Worm (Caenorhabditis elegans): ENCODE results near the gene F52E1.9.

F52E1.9 gene

DNA sequence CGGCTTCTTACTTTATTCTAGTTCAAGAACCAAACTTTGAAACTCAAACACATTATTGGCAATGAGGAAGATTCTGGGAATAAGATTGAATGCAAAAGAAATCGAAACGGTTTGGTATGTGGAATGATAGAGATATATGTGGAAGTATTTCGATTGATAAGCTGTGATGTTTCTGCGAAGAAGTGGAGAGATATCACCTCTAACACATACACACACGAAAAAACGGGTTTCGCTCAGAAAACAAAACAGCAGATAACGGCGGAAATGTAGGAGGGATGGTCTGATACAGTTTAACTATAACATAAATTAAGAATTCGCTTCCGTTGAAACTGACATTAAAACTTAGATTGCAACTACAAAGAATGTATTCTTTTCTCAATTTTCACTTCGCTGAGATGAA, 1.2 kb downstream of the F52E1.9 start:
- TF ChIP-seq elt-3 (tag; optimal IDR thresholded peaks at IDR 0.05) (peak in 1 of 3 experiments; percentile 69), ceh-16 (tag; optimal IDR thresholded peaks at IDR 0.05) (no peak)

DNA sequence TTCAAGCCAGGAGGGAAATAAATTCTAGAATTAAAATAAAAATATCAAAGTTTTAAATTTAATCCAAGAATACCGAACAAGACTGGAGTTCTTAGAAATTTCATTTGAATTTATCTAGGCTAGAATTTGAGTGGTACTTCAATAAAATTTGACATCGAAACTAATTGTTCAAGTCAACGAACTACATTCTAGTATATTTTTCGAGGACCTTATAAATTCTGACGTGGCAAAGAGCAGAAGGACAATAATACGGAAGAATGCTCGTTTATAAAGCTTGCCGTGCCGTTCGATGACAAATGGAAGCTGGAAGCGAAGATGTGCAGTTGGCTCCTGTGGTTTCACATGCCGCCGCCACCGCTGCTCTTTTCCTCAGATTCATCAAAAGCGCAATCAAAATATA, 1.7 kb downstream of the F52E1.9 start:
- TF ChIP-seq skn-1 (tag; optimal IDR thresholded peaks at IDR 0.05), result no peak
- TF ChIP-seq ceh-28 (tag; optimal IDR thresholded peaks at IDR 0.05), result no peak
- TF ChIP-seq aly-2 (tag; optimal IDR thresholded peaks at IDR 0.05), result no peak
- TF ChIP-seq nhr-23 (tag; optimal IDR thresholded peaks at IDR 0.05), result no peak
- TF ChIP-seq unc-62 (GFP tag; optimal IDR thresholded peaks at IDR 0.05), result no peak
- no peak for TF ChIP-seq hmg-11 (tag; optimal IDR thresholded peaks at IDR 0.05)
- no peak for TF ChIP-seq zag-1 (tag; optimal IDR thresholded peaks at IDR 0.05)
- no peak for TF ChIP-seq lin-15B (tag; optimal IDR thresholded peaks at IDR 0.05)
- TF ChIP-seq nfya-1 (tag; optimal IDR thresholded peaks at IDR 0.05; ENCODE audit: insufficient read depth), result no peak
- no peak for TF ChIP-seq elt-3 (tag; optimal IDR thresholded peaks at IDR 0.05)
- TF ChIP-seq unc-39 (tag; optimal IDR thresholded peaks at IDR 0.05), result no peak
- TF ChIP-seq nhr-237 (tag; optimal IDR thresholded peaks at IDR 0.05), result no peak
- no peak for TF ChIP-seq ztf-11 (tag; optimal IDR thresholded peaks at IDR 0.05)
- TF ChIP-seq fkh-10 (GFP tag; optimal IDR thresholded peaks at IDR 0.05), result no peak
- TF ChIP-seq lsy-12 (tag; optimal IDR thresholded peaks at IDR 0.05), result no peak
- no peak for TF ChIP-seq R02D3.7 (tag; optimal IDR thresholded peaks at IDR 0.05)
- no peak for TF ChIP-seq nhr-43 (tag; optimal IDR thresholded peaks at IDR 0.05; ENCODE audit: poor library complexity, severe bottlenecking)

DNA sequence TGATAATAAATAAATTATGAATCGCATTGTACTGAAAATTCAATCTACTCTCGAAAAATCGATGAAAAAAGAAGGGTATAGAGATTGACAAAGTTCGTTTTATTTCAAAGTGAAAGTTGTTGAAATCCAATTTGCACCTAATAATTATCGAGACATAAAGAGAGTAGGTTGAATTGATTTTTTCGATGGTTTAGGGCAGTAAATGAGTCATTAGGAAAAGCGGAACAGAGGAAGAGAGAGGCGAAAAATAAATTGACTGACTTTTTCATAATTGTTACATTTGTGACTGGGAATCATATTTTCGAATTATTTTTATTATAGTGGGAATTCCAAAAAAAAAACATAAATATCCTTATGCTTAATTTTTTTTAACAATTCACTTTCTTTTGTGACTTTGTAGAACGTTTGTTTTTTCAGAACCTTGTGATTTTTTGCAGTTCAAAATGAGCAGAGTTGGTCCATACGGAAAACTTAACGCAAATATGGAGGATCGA, 8.1 kb downstream of the F52E1.9 start, which contains the start of the genes pho-6 and F52E1.3:
TSS of gene pho-6 (minus strand) at position 101 of the 494 bp plus-strand sequence.
TSS of gene F52E1.3 (plus strand) at position 444 of the 494 bp plus-strand sequence.
- TF ChIP-seq lin-39 (tag; optimal IDR thresholded peaks at IDR 0.05) (no peak), nfya-1 (tag; optimal IDR thresholded peaks at IDR 0.05; ENCODE audit: insufficient read depth) (no peak), lsy-12 (tag; optimal IDR thresholded peaks at IDR 0.05) (no peak)

DNA sequence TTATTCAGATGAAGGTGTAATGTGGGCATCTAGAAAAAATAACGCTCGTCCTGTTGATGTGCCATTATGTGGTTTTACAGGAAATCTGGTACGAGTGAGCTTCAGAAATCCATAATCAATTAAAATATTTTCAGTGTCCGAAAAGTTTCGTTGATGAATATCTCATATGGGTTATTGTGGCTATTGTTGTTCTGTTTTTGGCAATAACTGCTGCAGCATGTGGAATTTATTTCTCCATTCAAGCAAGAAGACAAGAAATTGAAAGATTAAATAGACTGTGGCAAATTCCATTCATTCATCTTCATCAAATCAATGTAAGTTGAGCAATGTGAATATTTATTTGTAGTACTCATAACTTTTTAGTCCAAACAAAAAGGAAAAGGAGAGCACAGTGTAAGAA, 13.2 kb downstream of the F52E1.9 start:
- TF ChIP-seq nhr-11 (tag; optimal IDR thresholded peaks at IDR 0.05) (no peak), lsy-12 (tag; optimal IDR thresholded peaks at IDR 0.05) (no peak), tbx-2 (tag; optimal IDR thresholded peaks at IDR 0.05) (no peak), fkh-2 (tag; optimal IDR thresholded peaks at IDR 0.05) (no peak), ceh-16 (tag; optimal IDR thresholded peaks at IDR 0.05) (no peak), nhr-67 (tag; optimal IDR thresholded peaks at IDR 0.05) (no peak), daf-12 (tag; optimal IDR thresholded peaks at IDR 0.05) (no peak), jun-1 (tag; optimal IDR thresholded peaks at IDR 0.05) (no peak), egl-5 (tag; optimal IDR thresholded peaks at IDR 0.05) (no peak), nhr-237 (tag; optimal IDR thresholded peaks at IDR 0.05) (no peak), lin-15B (tag; optimal IDR thresholded peaks at IDR 0.05) (no peak)

DNA sequence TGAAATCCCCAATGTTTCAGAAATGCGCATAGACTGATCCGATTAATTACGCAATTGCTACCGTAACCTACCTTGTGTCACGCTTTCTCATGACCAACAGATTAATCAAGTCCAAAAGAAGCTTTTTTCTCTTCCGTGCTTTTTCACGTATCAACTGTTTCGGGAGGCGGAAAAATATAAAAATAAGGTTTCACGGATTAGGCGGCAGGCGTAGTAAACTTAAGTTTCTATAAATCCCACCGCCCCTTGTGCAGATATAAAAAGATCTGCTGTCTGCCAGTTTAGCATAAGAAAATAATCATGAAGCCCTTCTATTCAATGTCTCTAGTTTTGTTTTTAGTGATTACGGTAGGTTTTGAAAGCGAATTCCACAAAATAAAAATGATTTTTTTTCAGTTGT, 15.4 kb downstream of the F52E1.9 start, which contains the start of gene gcy-7:
TSS of gene gcy-7 (plus strand) at position 301 of the 400 bp plus-strand sequence.
- no peak for TF ChIP-seq nhr-77 (tag; optimal IDR thresholded peaks at IDR 0.05)
- no peak for TF ChIP-seq snpc-4 (tag; optimal IDR thresholded peaks at IDR 0.05)
- TF ChIP-seq R02D3.7 (tag; optimal IDR thresholded peaks at IDR 0.05), result no peak
- no peak for TF ChIP-seq nhr-237 (tag; optimal IDR thresholded peaks at IDR 0.05)
- TF ChIP-seq egl-5 (tag; optimal IDR thresholded peaks at IDR 0.05), result no peak
- no peak for TF ChIP-seq ceh-28 (tag; optimal IDR thresholded peaks at IDR 0.05)
- TF ChIP-seq nhr-76 (tag; optimal IDR thresholded peaks at IDR 0.05), result no peak
- no peak for TF ChIP-seq nhr-11 (tag; optimal IDR thresholded peaks at IDR 0.05)
- no peak for TF ChIP-seq egl-27 (tag; optimal IDR thresholded peaks at IDR 0.05)
- no peak for TF ChIP-seq mdl-1 (tag; optimal IDR thresholded peaks at IDR 0.05)
- TF ChIP-seq zag-1 (tag; optimal IDR thresholded peaks at IDR 0.05), result no peak

DNA sequence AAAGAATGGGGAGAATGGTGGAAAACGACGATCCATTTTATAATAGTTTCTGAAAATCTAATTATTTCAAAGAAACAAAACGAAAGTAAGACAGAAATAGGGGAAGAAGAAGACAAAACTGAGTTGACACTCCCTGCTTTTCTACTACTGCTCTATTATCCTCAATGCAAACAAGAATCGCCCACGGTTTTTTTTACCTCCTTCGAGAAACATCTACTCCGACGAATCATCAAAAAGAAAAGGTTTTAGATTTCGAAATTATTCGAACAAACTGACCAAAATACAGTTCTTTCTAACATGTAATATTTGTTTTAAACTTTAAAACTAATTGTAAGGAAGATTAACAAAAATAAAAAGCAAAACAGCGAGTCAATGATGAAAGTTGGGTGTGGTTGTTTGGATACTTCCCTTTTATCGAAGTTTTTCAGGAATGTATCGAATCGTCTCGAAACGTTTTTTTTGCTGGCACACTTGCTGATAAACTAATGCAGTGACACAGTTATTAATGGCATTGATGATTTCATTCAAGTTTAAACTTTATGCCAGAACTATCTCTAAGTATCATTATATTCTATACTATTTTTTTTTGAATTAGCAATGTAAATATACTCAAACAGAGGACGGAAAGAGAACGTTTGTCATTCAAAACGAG, 16.5 kb downstream of the F52E1.9 start, which contains the start of gene hsp-17:
TSS of gene hsp-17 (minus strand) at position 51 of the 652 bp plus-strand sequence.
- TF ChIP-seq ztf-4 (tag; optimal IDR thresholded peaks at IDR 0.05), result no peak
- TF ChIP-seq nhr-237 (tag; optimal IDR thresholded peaks at IDR 0.05), result no peak
- TF ChIP-seq elt-2 (tag; optimal IDR thresholded peaks at IDR 0.05), result peak; percentile 75
- TF ChIP-seq mml-1 (tag; optimal IDR thresholded peaks at IDR 0.05), result no peak
- peak; percentile 55 for TF ChIP-seq pqm-1 (tag; optimal IDR thresholded peaks at IDR 0.05)
- no peak for TF ChIP-seq ceh-82 (tag; optimal IDR thresholded peaks at IDR 0.05)
- TF ChIP-seq egl-27 (tag; optimal IDR thresholded peaks at IDR 0.05), result no peak
- no peak for TF ChIP-seq ceh-28 (tag; optimal IDR thresholded peaks at IDR 0.05)
- TF ChIP-seq sea-2 (GFP tag; optimal IDR thresholded peaks at IDR 0.05), result no peak
- no peak for TF ChIP-seq eor-1 (tag; optimal IDR thresholded peaks at IDR 0.05)
- TF ChIP-seq mdl-1 (tag; optimal IDR thresholded peaks at IDR 0.05), result no peak
- no peak for TF ChIP-seq nhr-43 (tag; optimal IDR thresholded peaks at IDR 0.05; ENCODE audit: poor library complexity, severe bottlenecking)

All from whole organism, L3 larva.